Fruit fly (Drosophila melanogaster) whole organism, pupa: ENCODE data around the gene CG11693.

Experiments
- CG13204 ChIP-seq: fragments of 200-800 bp; sonication (Bioruptor generic); optimal IDR thresholded peaks from 2 replicates; lab custom pipeline; 2018; ENCODE audit warnings: missing biosample characterization, mild to moderate bottlenecking, missing genetic modification characterization, moderate library complexity
- CG14655 ChIP-seq: fragments of 200-800 bp; sonication (Bioruptor generic); optimal IDR thresholded peaks from 3 replicates; lab custom pipeline; 2017; ENCODE audit warnings: mild to moderate bottlenecking, missing biosample characterization, missing genetic modification reagents, missing genetic modification characterization
- CG15710 ChIP-seq: fragments of 200-800 bp; sonication (Bioruptor generic); optimal IDR thresholded peaks from 2 replicates; lab custom pipeline; 2018; ENCODE audit warnings: missing biosample characterization, mild to moderate bottlenecking, missing genetic modification characterization, moderate library complexity
- CG34367 ChIP-seq: fragments of 200-800 bp; sonication (Bioruptor generic); optimal IDR thresholded peaks from 2 replicates; lab custom pipeline; 2018; ENCODE audit warnings: missing biosample characterization, mild to moderate bottlenecking, missing genetic modification characterization
- CG4496 ChIP-seq: fragments of 200-800 bp; sonication (Bioruptor generic); IDR thresholded peaks from 3 replicates; pipeline ENCODE4 v1.3.6; 2022; ENCODE audit warnings: missing biosample characterization, missing genetic modification characterization
- CG8159 ChIP-seq: fragments of 200-800 bp; sonication (Bioruptor generic); optimal IDR thresholded peaks from 3 replicates; lab custom pipeline; 2018; ENCODE audit warnings: missing biosample characterization, mild to moderate bottlenecking, missing genetic modification characterization, moderate library complexity
- CG8301 ChIP-seq: fragments of 200-800 bp; sonication (Bioruptor generic); optimal IDR thresholded peaks from 2 replicates; lab custom pipeline; 2018; ENCODE audit warnings: missing biosample characterization, mild to moderate bottlenecking, missing genetic modification characterization
- Ets98B ChIP-seq: fragments of 200-800 bp; sonication (Bioruptor generic); IDR thresholded peaks from 2 replicates; pipeline ENCODE4 v1.3.6; 2022; ENCODE audit warnings: missing biosample characterization, missing genetic modification characterization
- Snoo ChIP-seq: fragments of 200-800 bp; sonication (Bioruptor generic); optimal IDR thresholded peaks from 3 replicates; lab custom pipeline; 2017; ENCODE audit warnings: missing biosample characterization, mild to moderate bottlenecking, missing genetic modification characterization, inconsistent platforms
- fd96Ca ChIP-seq: fragments of 200-800 bp; sonication (Bioruptor generic); IDR thresholded peaks from 3 replicates; pipeline ENCODE4 v1.3.6; 2022; ENCODE audit warnings: missing biosample characterization, missing genetic modification characterization
- gl ChIP-seq: fragments of 200-800 bp; sonication (Bioruptor generic); optimal IDR thresholded peaks from 2 replicates; lab custom pipeline; 2018; ENCODE audit warnings: missing biosample characterization, mild to moderate bottlenecking, missing genetic modification characterization

CG11693 gene

dm6 chr3R:8261634-8262033 is 48.9 kb downstream of the CG11693 start:
- TF ChIP-seq CG34367 (no peak), Snoo (tag; lab: Kevin White, UChicago) (no peak), CG8159 (tag; lab: Kevin White, UChicago) (no peak), CG4496 (GFP tag; lab: Robert Waterston, UW) (no peak), CG14655 (GFP tag; lab: Kevin White, UChicago) (no peak), CG13204 (GFP tag; lab: Kevin White, UChicago) (no peak), gl (tag; lab: Kevin White, UChicago) (no peak), CG8301 (tag; lab: Kevin White, UChicago) (no peak), fd96Ca (no peak), Ets98B (GFP tag; lab: Robert Waterston, UW) (no peak), CG15710 (tag; lab: Kevin White, UChicago) (no peak)
